Fruit fly (Drosophila melanogaster) whole organism, embryonic: ENCODE data around the gene CCT3.

Experiments
- Atf-2 ChIP-seq: fragments of 200-800 bp; sonication (Bioruptor generic); optimal IDR thresholded peaks from 2 replicates; lab custom pipeline; 2016; ENCODE audit warnings: missing biosample characterization, missing genetic modification characterization
- Blimp-1 ChIP-seq: fragments of 200-800 bp; sonication (Bioruptor generic); optimal IDR thresholded peaks from 3 replicates; lab custom pipeline; 2018; ENCODE audit warnings: missing biosample characterization, missing genetic modification characterization, mild to moderate bottlenecking, moderate library complexity, missing genetic modification reagents
- CG10979 ChIP-seq: fragments of 200-800 bp; sonication (Bioruptor generic); optimal IDR thresholded peaks from 2 replicates; lab custom pipeline; 2018; ENCODE audit warnings: missing biosample characterization, mild to moderate bottlenecking, missing genetic modification characterization, moderate library complexity
- CG11085 ChIP-seq: fragments of 200-800 bp; sonication (Bioruptor generic); IDR thresholded peaks from 2 replicates; pipeline ENCODE4 v1.3.6; 2022; ENCODE audit warnings: missing biosample characterization, missing genetic modification characterization
- CG11560 ChIP-seq: fragments of 200-800 bp; sonication (Bioruptor generic); IDR thresholded peaks from 3 replicates; pipeline ENCODE4 v1.3.6; 2022; ENCODE audit warnings: missing biosample characterization, missing genetic modification characterization
- CG1233 ChIP-seq: fragments of 200-800 bp; sonication (Bioruptor generic); optimal IDR thresholded peaks from 4 replicates; lab custom pipeline; 2018; ENCODE audit warnings: missing biosample characterization, mild to moderate bottlenecking, missing genetic modification characterization
- CG12744 ChIP-seq: fragments of 200-800 bp; sonication (Bioruptor generic); optimal IDR thresholded peaks from 2 replicates; lab custom pipeline; 2016; ENCODE audit warnings: missing biosample characterization, missing genetic modification characterization
- CG13424 ChIP-seq: fragments of 200-800 bp; sonication (Bioruptor generic); optimal IDR thresholded peaks from 2 replicates; lab custom pipeline; 2019; ENCODE audit warnings: missing biosample characterization, mild to moderate bottlenecking, missing genetic modification characterization, moderate library complexity
- CG13775 ChIP-seq: fragments of 200-800 bp; sonication (Bioruptor generic); optimal IDR thresholded peaks from 3 replicates; lab custom pipeline; 2017; ENCODE audit warnings: missing biosample characterization, mild to moderate bottlenecking, missing genetic modification characterization
- CG14710 ChIP-seq: fragments of 200-800 bp; sonication (Bioruptor generic); optimal IDR thresholded peaks from 3 replicates; lab custom pipeline; 2019; ENCODE audit warnings: missing biosample characterization, mild to moderate bottlenecking, missing genetic modification characterization, moderate library complexity
- CG15696 ChIP-seq: fragments of 200-800 bp; sonication (Bioruptor generic); optimal IDR thresholded peaks from 2 replicates; lab custom pipeline; 2019; ENCODE audit warnings: missing biosample characterization, mild to moderate bottlenecking, missing genetic modification characterization, moderate library complexity
- CG16779 ChIP-seq: fragments of 200-800 bp; sonication (Bioruptor generic); IDR thresholded peaks from 2 replicates; pipeline ENCODE4 v1.3.6; 2022; ENCODE audit warnings: missing biosample characterization, missing genetic modification characterization
- CG17568 ChIP-seq: fragments of 200-800 bp; sonication (Bioruptor generic); optimal IDR thresholded peaks from 2 replicates; lab custom pipeline; 2018; ENCODE audit warnings: missing biosample characterization, mild to moderate bottlenecking, missing genetic modification characterization, moderate library complexity
- CG17829 ChIP-seq: fragments of 200-800 bp; optimal IDR thresholded peaks from 2 replicates; lab custom pipeline; 2019; ENCODE audit warnings: missing biosample characterization, mild to moderate bottlenecking, missing genetic modification characterization, moderate library complexity
- CG1832 ChIP-seq: fragments of 200-800 bp; sonication (Bioruptor generic); optimal IDR thresholded peaks from 2 replicates; lab custom pipeline; 2017; ENCODE audit warnings: missing biosample characterization, mild to moderate bottlenecking, missing genetic modification characterization, inconsistent platforms
- CG32532 ChIP-seq: fragments of 200-800 bp; sonication (Bioruptor generic); IDR thresholded peaks from 2 replicates; pipeline ENCODE4 v1.3.6; 2022; ENCODE audit warnings: missing biosample characterization, missing genetic modification characterization
- CG34376 ChIP-seq: fragments of 200-800 bp; sonication (Bioruptor generic); optimal IDR thresholded peaks from 2 replicates; lab custom pipeline; 2018; ENCODE audit warnings: missing biosample characterization, mild to moderate bottlenecking, missing genetic modification characterization
- CG42726 ChIP-seq: fragments of 200-800 bp; sonication (Bioruptor generic); IDR thresholded peaks from 2 replicates; pipeline ENCODE4 v1.3.6; 2022; ENCODE audit warnings: missing biosample characterization, missing genetic modification characterization; ENCODE audit not compliant: partially characterized antibody
- CG4424 ChIP-seq: fragments of 200-800 bp; sonication (Bioruptor generic); optimal IDR thresholded peaks from 3 replicates; lab custom pipeline; 2016; ENCODE audit warnings: missing biosample characterization, missing genetic modification characterization
- CG4820 ChIP-seq: fragments of 200-800 bp; sonication (Bioruptor generic); optimal IDR thresholded peaks from 3 replicates; lab custom pipeline; 2016; ENCODE audit warnings: missing biosample characterization, missing genetic modification characterization
- CG5953 ChIP-seq: fragments of 200-800 bp; sonication (Bioruptor generic); IDR thresholded peaks from 2 replicates; pipeline ENCODE4 v1.3.6; 2022; ENCODE audit warnings: missing biosample characterization, missing genetic modification characterization
- CG6854 ChIP-seq: fragments of 200-800 bp; sonication (Bioruptor generic); optimal IDR thresholded peaks from 3 replicates; lab custom pipeline; 2017; ENCODE audit warnings: missing biosample characterization, mild to moderate bottlenecking, missing genetic modification characterization
- CG8765 ChIP-seq: fragments of 200-800 bp; sonication (Bioruptor generic); IDR thresholded peaks from 2 replicates; pipeline ENCODE4 v1.3.6; 2022; ENCODE audit warnings: missing biosample characterization, missing genetic modification characterization
- CG8924 ChIP-seq: fragments of 200-800 bp; optimal IDR thresholded peaks from 3 replicates; lab custom pipeline; 2019; ENCODE audit warnings: missing biosample characterization, mild to moderate bottlenecking, missing genetic modification characterization, moderate library complexity
- Camta ChIP-seq: fragments of 200-800 bp; sonication (Bioruptor generic); optimal IDR thresholded peaks from 2 replicates; lab custom pipeline; 2016; ENCODE audit warnings: missing biosample characterization, missing genetic modification characterization
- D19A ChIP-seq: fragments of 200-800 bp; optimal IDR thresholded peaks from 3 replicates; lab custom pipeline; 2019; ENCODE audit warnings: missing biosample characterization, mild to moderate bottlenecking, missing genetic modification characterization, moderate library complexity
- Dref ChIP-seq: fragments of 200-800 bp; sonication (Bioruptor generic); IDR thresholded peaks from 2 replicates; pipeline ENCODE4 v1.3.6; 2022; ENCODE audit warnings: missing biosample characterization, missing genetic modification characterization
- Ets97D ChIP-seq: fragments of 200-800 bp; sonication (Bioruptor generic); optimal IDR thresholded peaks from 3 replicates; lab custom pipeline; 2016; ENCODE audit warnings: missing biosample characterization, missing genetic modification characterization
- HLHmδ ChIP-seq: fragments of 200-800 bp; sonication (Bioruptor generic); optimal IDR thresholded peaks from 2 replicates; lab custom pipeline; 2018; ENCODE audit warnings: missing biosample characterization, mild to moderate bottlenecking, missing genetic modification characterization, moderate library complexity
- Hsf ChIP-seq: fragments of 200-800 bp; sonication (Bioruptor generic); optimal IDR thresholded peaks from 3 replicates; lab custom pipeline; 2016; ENCODE audit warnings: missing biosample characterization, missing genetic modification characterization
- Med ChIP-seq: fragments of 200-800 bp; sonication (Bioruptor generic); peaks from one replicate; lab custom pipeline; 2016; ENCODE audit warnings: missing biosample characterization, missing genetic modification characterization, mild to moderate bottlenecking, inconsistent platforms, moderate library complexity
- NFAT ChIP-seq: fragments of 200-800 bp; sonication (Bioruptor generic); IDR thresholded peaks from 2 replicates; pipeline ENCODE4 v1.3.6; 2022; ENCODE audit warnings: missing biosample characterization, missing genetic modification characterization
- Nf-YA ChIP-seq: fragments of 200-800 bp; sonication (Bioruptor generic); IDR thresholded peaks from 2 replicates; pipeline ENCODE4 v1.3.6; 2022; ENCODE audit warnings: missing biosample characterization, missing genetic modification characterization
- Nf-YB ChIP-seq: fragments of 200-800 bp; sonication (Bioruptor generic); optimal IDR thresholded peaks from 3 replicates; lab custom pipeline; 2019; ENCODE audit warnings: missing biosample characterization, mild to moderate bottlenecking, missing genetic modification characterization, moderate library complexity
- Nf-YC ChIP-seq: fragments of 200-800 bp; optimal IDR thresholded peaks from 3 replicates; lab custom pipeline; 2019; ENCODE audit warnings: missing biosample characterization, mild to moderate bottlenecking, missing genetic modification characterization, moderate library complexity
- Ssrp ChIP-seq: fragments of 200-800 bp; sonication (Bioruptor generic); optimal IDR thresholded peaks from 2 replicates; lab custom pipeline; 2018; ENCODE audit warnings: missing biosample characterization, mild to moderate bottlenecking, missing genetic modification characterization, moderate library complexity
- bsh ChIP-seq, 2 experiments: fragments of 200-800 bp; sonication (Bioruptor generic); optimal IDR thresholded peaks; 2 replicates each; lab custom pipeline; 2017 to 2018; ENCODE audit warnings: mild to moderate bottlenecking in 2 of 2, missing biosample characterization in 2 of 2, missing genetic modification characterization in 2 of 2, moderate library complexity in 1 of 2
- cg ChIP-seq: fragments of 200-800 bp; sonication (Bioruptor generic); optimal IDR thresholded peaks from 3 replicates; lab custom pipeline; 2019; ENCODE audit warnings: missing biosample characterization, mild to moderate bottlenecking, missing genetic modification characterization, moderate library complexity
- esg ChIP-seq: fragments of 200-800 bp; sonication (Bioruptor generic); conservative IDR thresholded peaks from 2 replicates; pipeline ENCODE4 v1.3.6; 2022; ENCODE audit warnings: missing biosample characterization, missing genetic modification characterization
- gem ChIP-seq: fragments of 200-800 bp; sonication (Bioruptor generic); optimal IDR thresholded peaks from 2 replicates; lab custom pipeline; 2019; ENCODE audit warnings: missing biosample characterization, mild to moderate bottlenecking, missing genetic modification characterization, moderate library complexity
- hth ChIP-seq: fragments of >200 bp; optimal IDR thresholded peaks from 2 replicates; lab custom pipeline; 2017; ENCODE audit warnings: inconsistent platforms
- klu ChIP-seq: fragments of 200-800 bp; sonication (Bioruptor generic); IDR thresholded peaks from 2 replicates; pipeline ENCODE4 v1.3.6; 2022; ENCODE audit warnings: missing biosample characterization, missing genetic modification characterization
- lmd ChIP-seq: fragments of 200-800 bp; sonication (Bioruptor generic); IDR thresholded peaks from 2 replicates; pipeline ENCODE4 v1.3.6; 2022; ENCODE audit warnings: missing biosample characterization, missing genetic modification characterization
- lola ChIP-seq, 3 experiments: fragments of >200 bp in 2 of 3; fragments of 200-800 bp in 1 of 3; sonication (Bioruptor generic) in 1 of 3; optimal IDR thresholded peaks; 2 replicates each; lab custom pipeline; 2017 to 2019; ENCODE audit warnings: missing biosample characterization in 3 of 3, missing genetic modification characterization in 3 of 3, mild to moderate bottlenecking in 1 of 3, moderate library complexity in 1 of 3
- nerfin-1 ChIP-seq: fragments of 200-800 bp; sonication (Bioruptor generic); optimal IDR thresholded peaks from 3 replicates; lab custom pipeline; 2019; ENCODE audit warnings: missing biosample characterization, mild to moderate bottlenecking, missing genetic modification characterization, moderate library complexity
- sens ChIP-seq: fragments of 200-800 bp; sonication (Bioruptor generic); peaks from one replicate; lab custom pipeline; 2016; ENCODE audit warnings: missing biosample characterization, missing genetic modification characterization
- slou ChIP-seq: fragments of 200-800 bp; sonication (Bioruptor generic); optimal IDR thresholded peaks from 3 replicates; lab custom pipeline; 2016; ENCODE audit warnings: missing biosample characterization, missing genetic modification characterization
- stwl ChIP-seq: fragments of 200-800 bp; sonication (Bioruptor generic); optimal IDR thresholded peaks from 3 replicates; lab custom pipeline; 2018; ENCODE audit warnings: missing biosample characterization, mild to moderate bottlenecking, missing genetic modification characterization, moderate library complexity
- tgo ChIP-seq: fragments of 200-800 bp; sonication (Bioruptor generic); IDR thresholded peaks from 3 replicates; pipeline ENCODE4 v1.3.6; 2022; ENCODE audit warnings: missing biosample characterization, missing genetic modification characterization
- zfh2 ChIP-seq: fragments of 200-800 bp; sonication (Bioruptor generic); optimal IDR thresholded peaks from 2 replicates; lab custom pipeline; 2016; ENCODE audit warnings: missing biosample characterization, missing genetic modification characterization

CCT3 gene

dm6 chr3R:16630564-16630963 is 16.8 kb upstream of the CCT3 start (continued):
- TF ChIP-seq lola (GFP tag; optimal IDR thresholded peaks at IDR 0.05; lab: Kevin White, UChicago) (peak in 1 of 3 experiments; percentile 68), CG12744 (no peak), nerfin-1 (tag; lab: Kevin White, UChicago) (no peak), CG10979 (tag; lab: Kevin White, UChicago) (peak; percentile 32), D19A (tag; lab: Kevin White, UChicago) (peak; percentile 27), zfh2 (GFP tag; lab: Kevin White, UChicago) (no peak), CG15696 (tag; lab: Kevin White, UChicago) (peak; percentile 82), CG4424 (GFP tag; lab: Kevin White, UChicago) (no peak), CG13424 (tag; lab: Kevin White, UChicago) (peak; percentile 24), esg (GFP tag; lab: Robert Waterston, UW) (no peak), sens (GFP tag; lab: Kevin White, UChicago) (peak; percentile 66), CG16779 (GFP tag; lab: Robert Waterston, UW) (no peak), Dref (no peak), HLHmδ (GFP tag; lab: Kevin White, UChicago) (no peak), CG8924 (tag; lab: Kevin White, UChicago) (peak; percentile 23), CG42726 (no peak), slou (GFP tag; lab: Kevin White, UChicago) (no peak), CG17829 (peak; percentile 68), bsh (GFP tag; optimal IDR thresholded peaks at IDR 0.05; lab: Kevin White, UChicago) (peak in 1 of 2 experiments; percentile 14), tgo (GFP tag; lab: Robert Waterston, UW) (no peak), CG6854 (GFP tag; lab: Kevin White, UChicago) (no peak), gem (tag; lab: Kevin White, UChicago) (peak; percentile 63), CG1233 (GFP tag; lab: Kevin White, UChicago) (peak; percentile 23), Ssrp (peak; percentile 22), CG14710 (tag; lab: Kevin White, UChicago) (peak; percentile 49), Blimp-1 (no peak), CG32532 (no peak), Med (GFP tag; lab: Kevin White, UChicago) (no peak), CG8765 (GFP tag; lab: Robert Waterston, UW) (peak; percentile 20; the same call in 1 of the 2 replicates), lmd (GFP tag; lab: Robert Waterston, UW) (peak; percentile 24), cg (peak; percentile 48), Atf-2 (GFP tag; lab: Kevin White, UChicago) (peak; percentile 38)

- TF ChIP-seq CG1832 (GFP tag; lab: Kevin White, UChicago) (no peak), CG5953 (GFP tag; lab: Robert Waterston, UW) (no peak), Hsf (no peak), Nf-YC (tag; lab: Kevin White, UChicago) (peak; percentile 95), CG17568 (GFP tag; lab: Kevin White, UChicago) (no peak), hth (no peak), CG34376 (GFP tag; lab: Kevin White, UChicago) (no peak), NFAT (GFP tag; lab: Robert Waterston, UW) (0 out of 2 replicates have a peak, but pooled peaks have one; percentile 5), CG4820 (GFP tag; lab: Kevin White, UChicago) (no peak), CG13775 (GFP tag; lab: Kevin White, UChicago) (no peak), Nf-YB (peak; percentile 95), klu (no peak), stwl (no peak), Nf-YA (peak; percentile 25; the same call in 1 of the 2 replicates), CG11085 (GFP tag; lab: Robert Waterston, UW) (no peak), CG11560 (tag; lab: Robert Waterston, UW) (no peak), Camta (GFP tag; lab: Kevin White, UChicago) (no peak), cg (peak; percentile 49), Ets97D (GFP tag; lab: Kevin White, UChicago) (no peak)
Measured at dm6 chr3R:16632698-16633097, 14.7 kb upstream of the CCT3 start.
